Worm (Caenorhabditis elegans) whole organism, mixed stage, embryonic: ENCODE measurements around the gene nlp-13.

Source experiments
- ces-1 ChIP-seq: fragments of 150-350 bp; optimal IDR thresholded peaks from 2 replicates; lab custom pipeline; 2014; ENCODE audit warnings: missing biosample characterization, missing genetic modification reagents, missing genetic modification characterization
- nhr-28 ChIP-seq: fragments of 150-350 bp; optimal IDR thresholded peaks from 2 replicates; lab custom pipeline; 2014; ENCODE audit warnings: missing biosample characterization, missing genetic modification characterization
- ztf-11 ChIP-seq: fragments of 150-350 bp; optimal IDR thresholded peaks from 2 replicates; lab custom pipeline; 2014; ENCODE audit warnings: missing biosample characterization, missing genetic modification characterization

DNA sequence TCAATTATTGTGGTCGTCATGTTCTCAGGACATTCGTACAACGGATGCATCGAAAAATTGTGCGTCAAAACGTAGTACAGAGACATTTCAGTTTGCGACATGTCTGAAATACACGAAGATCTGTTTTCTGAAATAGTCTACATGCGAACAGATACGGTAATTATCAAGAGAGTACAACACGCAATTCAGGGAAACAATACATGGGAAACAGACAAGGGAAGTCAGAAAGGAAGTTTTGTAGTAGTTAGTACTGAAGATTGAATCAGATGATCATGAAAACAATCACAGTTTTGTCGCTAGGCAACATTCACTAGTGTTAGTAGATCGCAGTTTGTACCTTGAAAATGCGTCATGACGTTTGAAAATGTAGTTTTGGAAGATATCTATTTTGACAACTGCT lies 13.8 kb downstream of the nlp-13 start, which contains the start of gene srt-13:
- TF ChIP-seq ces-1 = no peak
- no peak for TF ChIP-seq ztf-11 (tag; lab: Kevin White, UChicago)
- no peak for TF ChIP-seq nhr-28 (tag; lab: Kevin White, UChicago)
